Worm (Caenorhabditis elegans) whole organism, L1 larva: ENCODE measurements around the gene F02C12.1.
A peak's percentile ranks its signal among the peaks of the same experiment; 100 is the strongest.

Experiments used
- C16A3.4 ChIP-seq: fragments of 150-350 bp; optimal IDR thresholded peaks from 2 replicates; lab custom pipeline; 2014; ENCODE audit warnings: missing biosample characterization, missing genetic modification characterization
- F16B12.6 ChIP-seq: fragments of 150-350 bp; optimal IDR thresholded peaks from 2 replicates; lab custom pipeline; 2014; ENCODE audit warnings: missing biosample characterization, missing genetic modification characterization
- Y116A8C.19 ChIP-seq: sonication (generic microtip); optimal IDR thresholded peaks from 2 replicates; lab custom pipeline; 2016; ENCODE audit warnings: missing compliant biosample characterization, missing genetic modification characterization, borderline replicate concordance
- aha-1 ChIP-seq: fragments of 150-350 bp; optimal IDR thresholded peaks from 2 replicates; lab custom pipeline; 2014; ENCODE audit warnings: missing biosample characterization, missing genetic modification characterization
- alr-1 ChIP-seq: fragments of 200-800 bp; sonication (Bioruptor generic); optimal IDR thresholded peaks from 2 replicates; lab custom pipeline; 2018; ENCODE audit warnings: borderline replicate concordance, mild to moderate bottlenecking, missing genetic modification characterization, missing compliant biosample characterization
- aly-2 ChIP-seq: fragments of 150-350 bp; optimal IDR thresholded peaks from 2 replicates; lab custom pipeline; 2014; ENCODE audit warnings: missing biosample characterization, missing genetic modification characterization
- ama-1 ChIP-seq: fragments of 150-350 bp; optimal IDR thresholded peaks from 2 replicates; lab custom pipeline; 2014
- ceh-82 ChIP-seq, 3 experiments: fragments of 150-350 bp in 1 of 3; sonication (generic microtip) in 2 of 3; optimal IDR thresholded peaks; 2 replicates each; lab custom pipeline; 2014 to 2017; ENCODE audit warnings: missing biosample characterization in 3 of 3, missing genetic modification characterization in 3 of 3
- ceh-88 ChIP-seq: fragments of 200-800 bp; sonication (Bioruptor generic); IDR thresholded peaks from 2 replicates; pipeline ENCODE4 v1.3.6; 2022; ENCODE audit warnings: missing genetic modification characterization, missing compliant biosample characterization
- ceh-90 ChIP-seq: sonication (generic microtip); optimal IDR thresholded peaks from 2 replicates; lab custom pipeline; 2016; ENCODE audit warnings: missing genetic modification characterization, missing compliant biosample characterization
- ces-1 ChIP-seq: fragments of 150-350 bp; optimal IDR thresholded peaks from 2 replicates; lab custom pipeline; 2014; ENCODE audit warnings: missing biosample characterization, missing genetic modification reagents, missing genetic modification characterization
- efl-1 ChIP-seq, 4 experiments: fragments of 150-350 bp; optimal IDR thresholded peaks in 3 of 4; peaks in 1 of 4; 1 replicate in 1 of 4; 2 replicates in 3 of 4; lab custom pipeline; 2014; ENCODE audit warnings: missing biosample characterization in 2 of 4, missing genetic modification characterization in 2 of 4, missing genetic modification reagents in 2 of 4
- efl-3 ChIP-seq: fragments of 200-800 bp; sonication (Bioruptor generic); optimal IDR thresholded peaks from 2 replicates; lab custom pipeline; 2018; ENCODE audit warnings: mild to moderate bottlenecking, missing genetic modification characterization, missing compliant biosample characterization
- egl-27 ChIP-seq, 2 experiments: fragments of 150-350 bp in 1 of 2; sonication (generic microtip); optimal IDR thresholded peaks; 3 replicates each; lab custom pipeline; 2017 to 2018; ENCODE audit warnings: missing biosample characterization in 2 of 2, missing genetic modification characterization in 2 of 2, missing genetic modification reagents in 2 of 2
- elt-2 ChIP-seq: sonication (generic microtip); optimal IDR thresholded peaks from 2 replicates; lab custom pipeline; 2016; ENCODE audit warnings: missing genetic modification characterization, mild to moderate bottlenecking, inconsistent platforms, missing compliant biosample characterization, missing genetic modification reagents
- fos-1 ChIP-seq: fragments of 150-350 bp; optimal IDR thresholded peaks from 2 replicates; lab custom pipeline; 2014; ENCODE audit warnings: missing biosample characterization, missing genetic modification characterization
- grh-1 ChIP-seq: fragments of 200-800 bp; sonication (Bioruptor generic); IDR thresholded peaks from 2 replicates; pipeline ENCODE4 v1.3.6; 2022; ENCODE audit warnings: missing genetic modification reagents, missing genetic modification characterization, missing compliant biosample characterization
- hlh-4 ChIP-seq: sonication (generic microtip); optimal IDR thresholded peaks from 2 replicates; lab custom pipeline; 2016; ENCODE audit warnings: mild to moderate bottlenecking, missing genetic modification characterization, missing compliant biosample characterization
- isw-1 ChIP-seq: fragments of 200-800 bp; sonication (Bioruptor generic); IDR thresholded peaks from 2 replicates; pipeline ENCODE4 v1.3.6; 2022; ENCODE audit warnings: missing genetic modification characterization, missing compliant biosample characterization
- lin-13 ChIP-seq: fragments of 150-350 bp; optimal IDR thresholded peaks from 2 replicates; lab custom pipeline; 2014; ENCODE audit warnings: missing biosample characterization, missing genetic modification reagents, missing genetic modification characterization
- lin-35 ChIP-seq, 2 experiments: fragments of 150-350 bp; optimal IDR thresholded peaks; 2 replicates each; lab custom pipeline; 2014; ENCODE audit warnings: missing biosample characterization in 2 of 2, missing genetic modification characterization in 2 of 2, missing genetic modification reagents in 2 of 2
- lsy-2 ChIP-seq, 2 experiments: fragments of 150-350 bp; optimal IDR thresholded peaks; 2 replicates each; lab custom pipeline; 2014; ENCODE audit warnings: missing biosample characterization in 2 of 2, missing genetic modification characterization in 2 of 2
- mab-9 ChIP-seq: fragments of 200-800 bp; sonication (Bioruptor generic); IDR thresholded peaks from 2 replicates; pipeline ENCODE4 v1.3.6; 2022; ENCODE audit warnings: missing genetic modification reagents, missing genetic modification characterization, missing compliant biosample characterization
- mep-1 ChIP-seq: fragments of 150-350 bp; optimal IDR thresholded peaks from 2 replicates; lab custom pipeline; 2014; ENCODE audit warnings: missing biosample characterization, missing genetic modification characterization
- nhr-19 ChIP-seq: fragments of 200-800 bp; sonication (Bioruptor generic); conservative IDR thresholded peaks from 2 replicates; pipeline ENCODE4 v1.3.6; 2022; ENCODE audit warnings: missing genetic modification characterization, missing compliant biosample characterization
- nhr-20 ChIP-seq: sonication (generic microtip); optimal IDR thresholded peaks from 2 replicates; lab custom pipeline; 2016; ENCODE audit warnings: mild to moderate bottlenecking, missing genetic modification characterization, missing compliant biosample characterization
- nhr-237 ChIP-seq: fragments of 150-350 bp; optimal IDR thresholded peaks from 2 replicates; lab custom pipeline; 2014; ENCODE audit warnings: missing biosample characterization, missing genetic modification characterization
- nhr-71 ChIP-seq: sonication (generic microtip); optimal IDR thresholded peaks from 2 replicates; lab custom pipeline; 2016; ENCODE audit warnings: mild to moderate bottlenecking, missing genetic modification characterization, moderate library complexity, missing compliant biosample characterization
- nhr-77 ChIP-seq: fragments of 150-350 bp; optimal IDR thresholded peaks from 2 replicates; lab custom pipeline; 2014; ENCODE audit warnings: missing biosample characterization, missing genetic modification characterization
- nhr-84 ChIP-seq: sonication (generic microtip); optimal IDR thresholded peaks from 2 replicates; lab custom pipeline; 2017; ENCODE audit warnings: missing biosample characterization, missing genetic modification characterization
- nhr-90 ChIP-seq: sonication (generic microtip); optimal IDR thresholded peaks from 2 replicates; lab custom pipeline; 2016; ENCODE audit warnings: mild to moderate bottlenecking, missing genetic modification characterization, missing compliant biosample characterization; ENCODE audit not compliant: poor library complexity
- rnt-1 ChIP-seq: sonication (generic microtip); optimal IDR thresholded peaks from 2 replicates; lab custom pipeline; 2016; ENCODE audit warnings: mild to moderate bottlenecking, missing genetic modification characterization, moderate library complexity, missing compliant biosample characterization
- skn-1 ChIP-seq: fragments of 150-350 bp; optimal IDR thresholded peaks from 2 replicates; lab custom pipeline; 2014; ENCODE audit warnings: missing biosample characterization, missing genetic modification characterization
- sox-4 ChIP-seq: sonication (generic microtip); optimal IDR thresholded peaks from 2 replicates; lab custom pipeline; 2016; ENCODE audit warnings: missing genetic modification characterization, missing compliant biosample characterization
- tbx-2 ChIP-seq: sonication (generic microtip); optimal IDR thresholded peaks from 2 replicates; lab custom pipeline; 2016; ENCODE audit warnings: missing genetic modification characterization, missing compliant biosample characterization
- unc-30 ChIP-seq: sonication (generic microtip); optimal IDR thresholded peaks from 2 replicates; lab custom pipeline; 2017; ENCODE audit warnings: missing biosample characterization, missing genetic modification characterization
- unc-62 ChIP-seq: fragments of 150-350 bp; optimal IDR thresholded peaks from 2 replicates; lab custom pipeline; 2014; ENCODE audit warnings: missing biosample characterization, missing genetic modification reagents, missing genetic modification characterization
- unc-86 ChIP-seq: sonication (generic microtip); optimal IDR thresholded peaks from 2 replicates; lab custom pipeline; 2016; ENCODE audit warnings: missing genetic modification characterization, missing compliant biosample characterization
- unc-98 ChIP-seq: fragments of 200-800 bp; sonication (Bioruptor generic); IDR thresholded peaks from 2 replicates; pipeline ENCODE4 v1.3.6; 2022; ENCODE audit warnings: missing genetic modification characterization, missing compliant biosample characterization
- xbp-1 ChIP-seq: sonication (generic microtip); optimal IDR thresholded peaks from 2 replicates; lab custom pipeline; 2016; ENCODE audit warnings: missing genetic modification characterization, missing compliant biosample characterization
- zag-1 ChIP-seq: fragments of 150-350 bp; optimal IDR thresholded peaks from 2 replicates; lab custom pipeline; 2014; ENCODE audit warnings: missing biosample characterization, missing genetic modification characterization
- ztf-11 ChIP-seq, 2 experiments: sonication (generic microtip); optimal IDR thresholded peaks; 2 replicates each; lab custom pipeline; 2016 to 2017; ENCODE audit warnings: missing genetic modification characterization in 2 of 2, missing biosample characterization in 1 of 2, missing compliant biosample characterization in 1 of 2

The F02C12.1 gene

ce11 chrX:13414974-13415373, 13.1 kb downstream of the F02C12.1 start (continued):
- TF ChIP-seq lsy-2 (tag; optimal IDR thresholded peaks at IDR 0.05; lab: Kevin White, UChicago) (peak in 1 of 2 experiments; percentile 23), rnt-1 (peak; percentile 35), nhr-19 (GFP tag; lab: Robert Waterston, UW) (peak; percentile 51), ces-1 (no peak), unc-98 (GFP tag; lab: Robert Waterston, UW) (no peak), lin-35 (GFP tag; optimal IDR thresholded peaks at IDR 0.05; lab: Kevin White, UChicago) (peak in 1 of 2 experiments; percentile 43), grh-1 (no peak), skn-1 (tag; lab: Kevin White, UChicago) (peak; percentile 6), ceh-90 (tag; lab: Kevin White, UChicago) (no peak), fos-1 (tag; lab: Kevin White, UChicago) (no peak)
- TF ChIP-seq, all 84 proteins: peak for 22

DNA sequence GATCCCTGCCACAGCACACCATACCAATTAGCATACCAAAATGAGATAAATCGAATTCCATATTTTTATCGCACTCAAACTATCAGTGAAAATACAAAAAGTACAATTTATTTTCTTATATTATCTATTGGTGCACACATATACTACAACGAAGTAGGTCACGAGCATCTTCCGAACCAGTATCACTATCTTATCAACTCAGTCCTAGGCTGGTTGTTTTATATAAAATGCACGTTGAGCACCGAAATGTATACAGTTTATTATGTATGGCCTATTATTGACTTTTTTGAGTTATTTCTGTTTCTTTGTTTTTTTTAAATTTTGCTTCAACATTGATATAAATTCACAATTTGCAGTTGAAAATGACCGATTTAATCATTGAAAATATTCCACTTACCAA, 13.8 kb downstream of the F02C12.1 start, which contains the start of gene C29F7.2:
Gene C29F7.2 (plus strand): TSS at position 357 of the 400 bp plus-strand sequence.
- no peak for TF ChIP-seq aha-1 (tag; lab: Kevin White, UChicago)
- no peak for TF ChIP-seq aly-2 (tag; lab: Kevin White, UChicago)
- no peak for TF ChIP-seq rnt-1
- no peak for TF ChIP-seq ceh-90 (tag; lab: Kevin White, UChicago)
- no peak for TF ChIP-seq C16A3.4 (tag; lab: Kevin White, UChicago)
- no peak for TF ChIP-seq lin-13 (GFP tag; lab: Kevin White, UChicago)
- no peak for TF ChIP-seq mab-9
- no peak for TF ChIP-seq isw-1 (GFP tag; lab: Robert Waterston, UW)
- no peak for TF ChIP-seq efl-1 (optimal IDR thresholded peaks at IDR 0.05; lab: Kevin White, UChicago)
- TF ChIP-seq efl-1 (GFP tag; optimal IDR thresholded peaks at IDR 0.05 in 1 of 2; lab: Kevin White, UChicago), result peak in 1 of 2 experiments; percentile 65
- TF ChIP-seq nhr-71, result peak; percentile 19
- no peak for TF ChIP-seq xbp-1 (tag; lab: Kevin White, UChicago)
- TF ChIP-seq F16B12.6 (tag; lab: Kevin White, UChicago), result no peak
- TF ChIP-seq alr-1 (tag; lab: Kevin White, UChicago), result no peak
- no peak for TF ChIP-seq unc-86 (tag; lab: Kevin White, UChicago)
- TF ChIP-seq ceh-88, result no peak
- no peak for TF ChIP-seq tbx-2 (tag; lab: Kevin White, UChicago)
- TF ChIP-seq ama-1 (lab: Kevin White, UChicago), result no peak
- TF ChIP-seq nhr-77 (tag; lab: Kevin White, UChicago), result no peak
- no peak for TF ChIP-seq sox-4 (tag; lab: Kevin White, UChicago)
- TF ChIP-seq nhr-84 (tag; lab: Kevin White, UChicago), result no peak
- TF ChIP-seq nhr-90 (tag; lab: Kevin White, UChicago), result no peak
- TF ChIP-seq nhr-237 (tag; lab: Kevin White, UChicago), result no peak
- no peak for TF ChIP-seq hlh-4
- TF ChIP-seq fos-1 (tag; lab: Kevin White, UChicago), result no peak
- TF ChIP-seq egl-27 (tag; optimal IDR thresholded peaks at IDR 0.05; lab: Kevin White, UChicago), result no peak
- TF ChIP-seq ztf-11 (tag; optimal IDR thresholded peaks at IDR 0.05; lab: Kevin White, UChicago), result no peak
- TF ChIP-seq skn-1 (tag; lab: Kevin White, UChicago), result no peak
- TF ChIP-seq ces-1, result no peak
- TF ChIP-seq zag-1 (tag; lab: Kevin White, UChicago), result no peak
- no peak for TF ChIP-seq efl-3
- no peak for TF ChIP-seq Y116A8C.19
- TF ChIP-seq unc-30 (tag; lab: Kevin White, UChicago), result no peak
- no peak for TF ChIP-seq unc-62 (GFP tag; lab: Kevin White, UChicago)
- no peak for TF ChIP-seq unc-98 (GFP tag; lab: Robert Waterston, UW)
- TF ChIP-seq elt-2 (tag; lab: Kevin White, UChicago), result peak; percentile 94
- TF ChIP-seq mep-1, result no peak
- TF ChIP-seq nhr-20 (tag; lab: Kevin White, UChicago), result peak; percentile 43
- peak in 1 of 2 experiments; percentile 35 for TF ChIP-seq lin-35 (GFP tag; optimal IDR thresholded peaks at IDR 0.05; lab: Kevin White, UChicago)
- TF ChIP-seq ceh-82 (tag; optimal IDR thresholded peaks at IDR 0.05; lab: Kevin White, UChicago), result no peak
